Fruit fly (Drosophila melanogaster) whole organism, wandering third instar larva: Measurements from ENCODE around the gene CG5181.

Experiments used
- Abd-B ChIP-seq: fragments of >200 bp; optimal IDR thresholded peaks from 2 replicates; lab custom pipeline; 2017; ENCODE audit warnings: missing biosample characterization, missing genetic modification characterization
- CG32264 ChIP-seq: fragments of 200-800 bp; sonication (Bioruptor generic); optimal IDR thresholded peaks from 2 replicates; lab custom pipeline; 2016; ENCODE audit warnings: missing biosample characterization, missing genetic modification characterization
- CG9705 ChIP-seq: fragments of 200-800 bp; sonication (Bioruptor generic); optimal IDR thresholded peaks from 2 replicates; lab custom pipeline; 2018; ENCODE audit warnings: missing biosample characterization, mild to moderate bottlenecking, missing genetic modification characterization
- CrebA ChIP-seq: fragments of 200-800 bp; sonication (Bioruptor generic); optimal IDR thresholded peaks from 2 replicates; lab custom pipeline; 2016; ENCODE audit warnings: missing biosample characterization, mild to moderate bottlenecking, missing genetic modification characterization, borderline replicate concordance
- Dfd ChIP-seq: fragments of >200 bp; optimal IDR thresholded peaks from 2 replicates; lab custom pipeline; 2017; ENCODE audit warnings: missing biosample characterization, missing genetic modification characterization
- Dif ChIP-seq: fragments of 200-275, 200-300 bp; sonication (Bioruptor generic); optimal IDR thresholded peaks from 2 replicates; lab custom pipeline; 2018; ENCODE audit warnings: missing biosample characterization, missing genetic modification characterization; ENCODE audit not compliant: partially characterized antibody
- GATAd ChIP-seq: sonication (Bioruptor generic); optimal IDR thresholded peaks from 2 replicates; lab custom pipeline; 2016; ENCODE audit warnings: missing biosample characterization, missing genetic modification characterization
- HLH106 ChIP-seq: fragments of 200-800 bp; optimal IDR thresholded peaks from 3 replicates; lab custom pipeline; 2019; ENCODE audit warnings: missing biosample characterization, mild to moderate bottlenecking, missing genetic modification characterization, moderate library complexity
- Hnf4 ChIP-seq: fragments of 200-800 bp; sonication (Bioruptor generic); optimal IDR thresholded peaks from 2 replicates; lab custom pipeline; 2016; ENCODE audit warnings: missing biosample characterization, mild to moderate bottlenecking, missing genetic modification characterization
- Hr78 ChIP-seq: fragments of >200 bp; optimal IDR thresholded peaks from 2 replicates; lab custom pipeline; 2017; ENCODE audit warnings: missing biosample characterization, missing genetic modification characterization
- Hr83 ChIP-seq: fragments of 200-300 bp; sonication (Bioruptor generic); optimal IDR thresholded peaks from 2 replicates; lab custom pipeline; 2016; ENCODE audit warnings: missing biosample characterization, mild to moderate bottlenecking, missing genetic modification characterization, moderate library complexity; ENCODE audit not compliant: poor library complexity, severe bottlenecking
- Jra ChIP-seq: sonication (Bioruptor generic); optimal IDR thresholded peaks from 2 replicates; lab custom pipeline; 2016; ENCODE audit warnings: missing biosample characterization, missing genetic modification characterization
- Mio ChIP-seq: sonication (Bioruptor generic); optimal IDR thresholded peaks from 2 replicates; lab custom pipeline; 2016; ENCODE audit warnings: missing biosample characterization, missing genetic modification characterization
- Myc ChIP-seq: fragments of >200 bp; optimal IDR thresholded peaks from 2 replicates; lab custom pipeline; 2017
- N ChIP-seq: fragments of >200 bp; optimal IDR thresholded peaks from 2 replicates; lab custom pipeline; 2018; ENCODE audit warnings: missing biosample characterization, missing external identifiers, missing genetic modification characterization
- OdsH ChIP-seq: fragments of 200-800 bp; sonication (Bioruptor generic); optimal IDR thresholded peaks from 2 replicates; lab custom pipeline; 2016; ENCODE audit warnings: missing biosample characterization, mild to moderate bottlenecking, missing genetic modification characterization
- Rel ChIP-seq, 2 experiments: fragments of 200-800 bp; sonication (Bioruptor generic) in 1 of 2; optimal IDR thresholded peaks; 2 replicates in 1 of 2; 3 replicates in 1 of 2; lab custom pipeline; 2016 to 2019; ENCODE audit warnings: mild to moderate bottlenecking in 2 of 2, missing biosample characterization in 2 of 2, missing genetic modification characterization in 2 of 2, moderate library complexity in 1 of 2
- Sp1 ChIP-seq: fragments of 200-800 bp; sonication (Bioruptor generic); optimal IDR thresholded peaks from 3 replicates; lab custom pipeline; 2019; ENCODE audit warnings: missing biosample characterization, mild to moderate bottlenecking, missing genetic modification characterization, moderate library complexity
- Vsx2 ChIP-seq: fragments of 200-300, 225-300 bp; sonication (Bioruptor generic); optimal IDR thresholded peaks from 2 replicates; lab custom pipeline; 2018; ENCODE audit warnings: missing biosample characterization, missing genetic modification characterization; ENCODE audit not compliant: partially characterized antibody
- br ChIP-seq: fragments of 200-800 bp; sonication (Bioruptor generic); optimal IDR thresholded peaks from 2 replicates; lab custom pipeline; 2016; ENCODE audit warnings: missing biosample characterization, missing genetic modification characterization
- brk ChIP-seq: fragments of 200-800 bp; sonication (Bioruptor generic); optimal IDR thresholded peaks from 2 replicates; lab custom pipeline; 2016; ENCODE audit warnings: missing biosample characterization, mild to moderate bottlenecking, missing genetic modification characterization
- dl ChIP-seq, 2 experiments: fragments of 175-275, 200-275 bp in 1 of 2; fragments of 200-275 bp in 1 of 2; sonication (Bioruptor generic); optimal IDR thresholded peaks; lab custom pipeline; 2018; ENCODE audit warnings: mild to moderate bottlenecking in 2 of 2, missing biosample characterization in 2 of 2, missing genetic modification characterization in 2 of 2, moderate library complexity in 2 of 2; ENCODE audit not compliant: partially characterized antibody in 2 of 2, insufficient read depth in 1 of 2
- dmrt93B ChIP-seq: fragments of 200-800 bp; sonication (Bioruptor generic); optimal IDR thresholded peaks from 2 replicates; lab custom pipeline; 2018; ENCODE audit warnings: missing biosample characterization, mild to moderate bottlenecking, missing genetic modification characterization
- dsf ChIP-seq: sonication (Bioruptor generic); optimal IDR thresholded peaks from 2 replicates; lab custom pipeline; 2016; ENCODE audit warnings: missing biosample characterization, missing genetic modification characterization, borderline replicate concordance
- ey ChIP-seq: fragments of 200-800 bp; sonication (Bioruptor generic); optimal IDR thresholded peaks from 2 replicates; lab custom pipeline; 2016; ENCODE audit warnings: missing biosample characterization, missing genetic modification characterization
- foxo ChIP-seq, 2 experiments: fragments of 200-800 bp; sonication (Bioruptor generic); optimal IDR thresholded peaks; 2 replicates in 1 of 2; 3 replicates in 1 of 2; lab custom pipeline; 2016 to 2017; ENCODE audit warnings: missing biosample characterization in 2 of 2, missing genetic modification characterization in 2 of 2
- fru ChIP-seq: fragments of 200-800 bp; sonication (Bioruptor generic); optimal IDR thresholded peaks from 3 replicates; lab custom pipeline; 2016; ENCODE audit warnings: missing biosample characterization, mild to moderate bottlenecking, missing genetic modification characterization
- h ChIP-seq: fragments of 200-800 bp; sonication (Bioruptor generic); optimal IDR thresholded peaks from 3 replicates; lab custom pipeline; 2016; ENCODE audit warnings: missing biosample characterization, mild to moderate bottlenecking, missing genetic modification characterization
- jim ChIP-seq: fragments of 175-275, 200-325 bp; sonication (Bioruptor generic); optimal IDR thresholded peaks from 2 replicates; lab custom pipeline; 2016; ENCODE audit warnings: missing biosample characterization, mild to moderate bottlenecking, missing genetic modification characterization
- lola ChIP-seq: fragments of >200 bp; optimal IDR thresholded peaks from 2 replicates; lab custom pipeline; 2017; ENCODE audit warnings: missing biosample characterization, missing genetic modification characterization
- pan ChIP-seq: fragments of >200 bp; optimal IDR thresholded peaks from 2 replicates; lab custom pipeline; 2017
- psq ChIP-seq: fragments of 200-800 bp; sonication (Bioruptor generic); optimal IDR thresholded peaks from 3 replicates; lab custom pipeline; 2017; ENCODE audit warnings: missing biosample characterization, mild to moderate bottlenecking, missing genetic modification characterization, moderate library complexity
- rgr ChIP-seq: fragments of 200-800 bp; sonication (Bioruptor generic); optimal IDR thresholded peaks from 3 replicates; lab custom pipeline; 2016; ENCODE audit warnings: missing biosample characterization, mild to moderate bottlenecking, missing genetic modification characterization
- sage ChIP-seq: fragments of 200-800 bp; sonication (Bioruptor generic); optimal IDR thresholded peaks from 2 replicates; lab custom pipeline; 2016; ENCODE audit warnings: missing biosample characterization, mild to moderate bottlenecking, missing genetic modification characterization
- sv ChIP-seq: fragments of 200-800 bp; sonication (Bioruptor generic); optimal IDR thresholded peaks from 3 replicates; lab custom pipeline; 2016; ENCODE audit warnings: missing biosample characterization, missing genetic modification characterization
- tai ChIP-seq: sonication (Bioruptor generic); optimal IDR thresholded peaks from 2 replicates; lab custom pipeline; 2016; ENCODE audit warnings: missing biosample characterization, missing genetic modification characterization
- usp ChIP-seq: fragments of >200 bp; optimal IDR thresholded peaks from 2 replicates; lab custom pipeline; 2017; ENCODE audit warnings: missing biosample characterization, missing genetic modification characterization
- woc ChIP-seq: sonication (Bioruptor generic); optimal IDR thresholded peaks from 2 replicates; lab custom pipeline; 2016; ENCODE audit warnings: missing biosample characterization, mild to moderate bottlenecking, missing genetic modification characterization

Gene CG5181

dm6 chr2L:7418148-7418988 lies 8.8 kb upstream of the CG5181 start:
- TF ChIP-seq usp (GFP tag; lab: Kevin White, UChicago) = no peak
- TF ChIP-seq OdsH (GFP tag; lab: Kevin White, UChicago) = peak; percentile 83
- peak; percentile 72 for TF ChIP-seq fru (GFP tag; lab: Kevin White, UChicago)
- no peak for TF ChIP-seq Abd-B
- peak; percentile 44 for TF ChIP-seq br
- peak; percentile 87 for TF ChIP-seq Jra (GFP tag; lab: Kevin White, UChicago)
- TF ChIP-seq Mio (GFP tag; lab: Kevin White, UChicago) = no peak
- TF ChIP-seq h (GFP tag; lab: Kevin White, UChicago) = peak; percentile 73
- TF ChIP-seq CG9705 = no peak
- TF ChIP-seq ey (GFP tag; lab: Kevin White, UChicago) = peak; percentile 68
- peak; percentile 71 for TF ChIP-seq dmrt93B (GFP tag; lab: Kevin White, UChicago)
- peak; percentile 74 for TF ChIP-seq rgr
- TF ChIP-seq sage (GFP tag; lab: Kevin White, UChicago) = peak; percentile 59
- TF ChIP-seq jim (GFP tag; lab: Kevin White, UChicago) = no peak
- peak; percentile 89 for TF ChIP-seq Sp1 (GFP tag; lab: Kevin White, UChicago)
- TF ChIP-seq sv (GFP tag; lab: Kevin White, UChicago) = no peak
- peak in 1 of 2 experiments; percentile 82 for TF ChIP-seq foxo (GFP tag; optimal IDR thresholded peaks at IDR 0.05; lab: Kevin White, UChicago)
- TF ChIP-seq psq (GFP tag; lab: Kevin White, UChicago) = peak; percentile 72
- TF ChIP-seq tai (GFP tag; lab: Kevin White, UChicago) = peak; percentile 21
- TF ChIP-seq Hnf4 = peak; percentile 2
- peak; percentile 49 for TF ChIP-seq woc
- no peak for TF ChIP-seq pan (lab: Kevin White, UChicago)
- no peak for TF ChIP-seq GATAd (GFP tag; lab: Kevin White, UChicago)
- peak; percentile 76 for TF ChIP-seq Hr83
- no peak for TF ChIP-seq CG32264
- peak in 1 of 2 experiments; percentile 60 for TF ChIP-seq dl (GFP tag; optimal IDR thresholded peaks at IDR 0.05; lab: Kevin White, UChicago; ENCODE audit: insufficient read depth in 1 of 2, partially characterized antibody in 2 of 2)
- TF ChIP-seq Rel (GFP tag; optimal IDR thresholded peaks at IDR 0.05; lab: Kevin White, UChicago) = no peak
- peak; percentile 45 for TF ChIP-seq Rel (tag; optimal IDR thresholded peaks at IDR 0.05; lab: Kevin White, UChicago)
- peak; percentile 89 for TF ChIP-seq Dif
- TF ChIP-seq HLH106 = peak; percentile 78
- TF ChIP-seq brk (GFP tag; lab: Kevin White, UChicago) = peak; percentile 6
- TF ChIP-seq Hr78 (GFP tag; lab: Kevin White, UChicago) = no peak

dm6 chr2L:7411947-7412621 lies 2.5 kb upstream of the CG5181 start, which contains the start of gene chm:
TSS of gene chm (plus strand) at chr2L:7412417.
- no peak for TF ChIP-seq Dfd
- TF ChIP-seq sv (GFP tag; lab: Kevin White, UChicago) = no peak
- no peak for TF ChIP-seq Vsx2 (GFP tag; lab: Kevin White, UChicago)
- TF ChIP-seq tai (GFP tag; lab: Kevin White, UChicago) = peak; percentile 70
- TF ChIP-seq Rel (GFP tag; optimal IDR thresholded peaks at IDR 0.05; lab: Kevin White, UChicago) = no peak
- peak; percentile 15 for TF ChIP-seq Rel (tag; optimal IDR thresholded peaks at IDR 0.05; lab: Kevin White, UChicago)
- TF ChIP-seq sage (GFP tag; lab: Kevin White, UChicago) = no peak
- TF ChIP-seq h (GFP tag; lab: Kevin White, UChicago) = peak; percentile 41
- peak; percentile 80 for TF ChIP-seq Hr83
- no peak for TF ChIP-seq Mio (GFP tag; lab: Kevin White, UChicago)
- no peak for TF ChIP-seq Myc (lab: Kevin White, UChicago)
- TF ChIP-seq rgr = peak; percentile 57
- TF ChIP-seq GATAd (GFP tag; lab: Kevin White, UChicago) = no peak
- peak; percentile 25 for TF ChIP-seq dmrt93B (GFP tag; lab: Kevin White, UChicago)
- TF ChIP-seq fru (GFP tag; lab: Kevin White, UChicago) = peak; percentile 25
- peak; percentile 51 for TF ChIP-seq ey (GFP tag; lab: Kevin White, UChicago)
- peak; percentile 50 for TF ChIP-seq Sp1 (GFP tag; lab: Kevin White, UChicago)
- no peak for TF ChIP-seq jim (GFP tag; lab: Kevin White, UChicago)
- no peak for TF ChIP-seq psq (GFP tag; lab: Kevin White, UChicago)
- no peak for TF ChIP-seq dl (GFP tag; optimal IDR thresholded peaks at IDR 0.05; lab: Kevin White, UChicago; ENCODE audit: insufficient read depth in 1 of 2, partially characterized antibody in 2 of 2)
- TF ChIP-seq brk (GFP tag; lab: Kevin White, UChicago) = peak; percentile 49
- TF ChIP-seq woc = peak; percentile 79
- TF ChIP-seq Abd-B = no peak
- no peak for TF ChIP-seq pan (lab: Kevin White, UChicago)
- TF ChIP-seq CrebA (GFP tag; lab: Kevin White, UChicago) = no peak
- TF ChIP-seq Hr78 (GFP tag; lab: Kevin White, UChicago) = no peak
- no peak for TF ChIP-seq CG32264
- TF ChIP-seq foxo (GFP tag; optimal IDR thresholded peaks at IDR 0.05; lab: Kevin White, UChicago) = peak in 1 of 2 experiments; percentile 44
- no peak for TF ChIP-seq Dif
- TF ChIP-seq lola (GFP tag; lab: Kevin White, UChicago) = no peak
- no peak for TF ChIP-seq N
- TF ChIP-seq HLH106 = peak; percentile 54
- peak; percentile 19 for TF ChIP-seq br
- TF ChIP-seq CG9705 = no peak
- TF ChIP-seq Hnf4 = peak; percentile 40
- TF ChIP-seq dsf (GFP tag; lab: Kevin White, UChicago) = no peak
- TF ChIP-seq Jra (GFP tag; lab: Kevin White, UChicago) = no peak
- no peak for TF ChIP-seq OdsH (GFP tag; lab: Kevin White, UChicago)
- TF ChIP-seq usp (GFP tag; lab: Kevin White, UChicago) = no peak
